Worm (Caenorhabditis elegans): ENCODE measurements around the gene ZK1307.2.

ZK1307.2 gene

ce11 chrII:9656210-9656755 lies 2.5 kb upstream of the ZK1307.2 start, which contains the start of gene gstk-1:
gstk-1 (plus strand) TSS chrII:9656705.
- no peak for TF ChIP-seq klf-2 (GFP tag; conservative IDR thresholded peaks at IDR 0.05)

ce11 chrII:9655530-9656139 lies 1.9 kb upstream of the ZK1307.2 start, which contains the start of gene ZK1307.1:
ZK1307.1 (minus strand) TSS chrII:9655580.
- no peak for TF ChIP-seq tab-1 (GFP tag; IDR thresholded peaks at IDR 0.05)
- TF ChIP-seq T22C8.4 (GFP tag; IDR thresholded peaks at IDR 0.05): no peak
- no peak for TF ChIP-seq ztf-23 (GFP tag; IDR thresholded peaks at IDR 0.05)
- no peak for TF ChIP-seq ztf-29 (GFP tag; IDR thresholded peaks at IDR 0.05)
- no peak for TF ChIP-seq flt-1 (GFP tag; IDR thresholded peaks at IDR 0.05)
- TF ChIP-seq klf-2 (GFP tag; conservative IDR thresholded peaks at IDR 0.05): no peak
- no peak for TF ChIP-seq med-1 (GFP tag; optimal IDR thresholded peaks at IDR 0.05; ENCODE audit: insufficient read depth)
- no peak for TF ChIP-seq ref-1 (GFP tag; conservative IDR thresholded peaks at IDR 0.05)
- TF ChIP-seq cog-1 (tag; optimal IDR thresholded peaks at IDR 0.05): no peak

DNA sequence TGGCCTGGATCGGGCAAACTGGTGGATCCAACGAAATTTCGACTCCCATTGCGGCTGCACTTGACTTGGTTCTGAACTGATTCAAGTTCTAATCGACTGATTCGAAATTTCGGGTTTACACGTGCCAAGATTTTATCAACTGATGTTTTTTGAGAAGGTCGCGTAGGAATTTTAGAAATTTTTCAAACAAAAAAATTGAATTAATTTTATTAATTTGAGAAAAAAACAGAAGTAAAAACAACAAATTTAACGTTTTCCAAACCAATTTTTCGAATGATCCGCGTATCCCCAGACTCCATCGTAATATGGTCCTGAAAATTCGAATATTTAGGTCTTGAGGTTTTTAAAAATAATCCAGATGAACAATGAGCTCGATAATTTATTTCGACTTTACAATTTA lies 833 bp downstream of the ZK1307.2 start, which contains the start of gene ZK1307.3:
Gene ZK1307.3 (minus strand): TSS at position 101 of the 400 bp plus-strand sequence.
- TF ChIP-seq klf-2 (GFP tag; conservative IDR thresholded peaks at IDR 0.05): no peak
- TF ChIP-seq ztf-29 (GFP tag; IDR thresholded peaks at IDR 0.05): no peak
- no peak for TF ChIP-seq cog-1 (tag; optimal IDR thresholded peaks at IDR 0.05)
- TF ChIP-seq ref-1 (GFP tag; conservative IDR thresholded peaks at IDR 0.05): no peak
- TF ChIP-seq ztf-23 (GFP tag; IDR thresholded peaks at IDR 0.05): no peak
- no peak for TF ChIP-seq med-1 (GFP tag; optimal IDR thresholded peaks at IDR 0.05; ENCODE audit: insufficient read depth)

DNA sequence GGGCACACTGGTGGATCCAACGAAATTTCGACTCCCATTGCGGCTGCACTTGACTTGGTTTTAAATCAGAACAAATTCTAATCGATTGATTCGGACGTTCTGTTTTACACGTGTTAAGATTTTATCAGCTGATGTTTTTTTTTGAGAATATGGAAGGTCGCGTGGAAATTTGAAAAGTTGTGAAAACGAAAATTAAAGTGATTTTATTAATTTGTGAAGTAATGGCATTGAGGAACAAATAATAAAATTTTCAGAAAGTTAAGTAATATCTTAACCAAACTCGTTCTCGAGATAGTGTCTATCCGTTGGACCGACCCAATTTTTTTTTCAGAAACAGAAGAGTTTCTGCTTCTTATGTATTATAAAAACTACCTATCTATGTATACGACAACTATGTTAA lies 2.1 kb downstream of the ZK1307.2 start, which contains the start of gene ZK1307.4:
Gene ZK1307.4 (minus strand): TSS at position 101 of the 400 bp plus-strand sequence.
- no peak for TF ChIP-seq ztf-23 (GFP tag; IDR thresholded peaks at IDR 0.05)
- TF ChIP-seq tab-1 (GFP tag; IDR thresholded peaks at IDR 0.05): no peak
- no peak for TF ChIP-seq ztf-29 (GFP tag; IDR thresholded peaks at IDR 0.05)
- no peak for TF ChIP-seq med-1 (GFP tag; optimal IDR thresholded peaks at IDR 0.05; ENCODE audit: insufficient read depth)
- TF ChIP-seq flt-1 (GFP tag; IDR thresholded peaks at IDR 0.05): no peak
- TF ChIP-seq T22C8.4 (GFP tag; IDR thresholded peaks at IDR 0.05): no peak
- TF ChIP-seq ref-1 (GFP tag; conservative IDR thresholded peaks at IDR 0.05): no peak
- TF ChIP-seq cog-1 (tag; optimal IDR thresholded peaks at IDR 0.05): no peak
- TF ChIP-seq klf-2 (GFP tag; conservative IDR thresholded peaks at IDR 0.05): no peak

- TF ChIP-seq cog-1 (tag; optimal IDR thresholded peaks at IDR 0.05) (no peak), tab-1 (GFP tag; IDR thresholded peaks at IDR 0.05) (no peak), klf-2 (GFP tag; conservative IDR thresholded peaks at IDR 0.05) (no peak), ztf-29 (GFP tag; IDR thresholded peaks at IDR 0.05) (no peak), T22C8.4 (GFP tag; IDR thresholded peaks at IDR 0.05) (no peak), med-1 (GFP tag; optimal IDR thresholded peaks at IDR 0.05; ENCODE audit: insufficient read depth) (no peak)
Observed at ce11 chrII:9649191-9649590, 4.6 kb downstream of the ZK1307.2 start, which contains the start of gene ZK1307.9. ZK1307.9 (plus strand) TSS chrII:9649491.

DNA sequence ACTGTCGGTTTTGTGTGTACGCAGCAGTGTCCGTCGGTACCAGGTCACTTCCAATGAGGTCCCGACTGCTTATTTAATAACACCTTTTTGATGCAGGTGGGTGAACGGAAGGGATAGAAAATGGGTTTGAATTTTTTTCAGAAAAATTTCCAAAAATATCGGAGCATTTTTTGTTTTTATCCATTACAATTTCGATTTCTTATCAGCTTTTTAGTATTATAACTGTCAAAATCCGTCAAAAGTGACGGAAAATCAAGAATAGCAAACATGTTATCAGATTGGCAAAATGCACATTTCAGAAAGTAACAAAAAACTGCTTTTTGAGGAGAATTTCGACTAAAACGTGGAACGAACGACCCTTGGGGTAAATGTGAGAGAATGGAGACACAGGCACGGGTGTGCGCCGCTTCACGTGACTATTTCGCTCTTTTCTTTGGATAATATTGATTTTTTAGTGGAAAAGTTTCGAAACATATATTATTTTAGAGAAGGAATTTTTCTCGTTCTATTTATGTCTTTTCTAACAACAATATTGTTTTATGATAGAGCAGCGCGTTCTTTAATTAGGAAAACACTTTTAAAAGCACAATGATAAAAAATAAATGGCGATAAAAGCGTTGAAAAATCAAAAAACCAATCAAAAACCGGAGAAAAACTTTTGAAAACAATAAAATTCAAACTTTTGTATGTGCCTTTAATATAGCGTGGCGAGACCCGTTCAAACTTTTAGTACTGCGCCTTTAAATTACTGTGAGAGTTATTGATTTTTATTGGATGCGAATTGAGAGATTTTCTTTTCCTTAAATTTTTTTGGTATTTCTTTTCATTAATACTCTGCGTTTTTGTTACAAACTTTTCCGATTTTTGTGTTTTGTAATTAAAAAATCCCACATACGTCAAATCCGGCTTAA lies 6.6 kb downstream of the ZK1307.2 start, which contains the start of gene sqv-8:
Gene sqv-8 (plus strand): TSS at position 51 of the 911 bp plus-strand sequence.
- TF ChIP-seq tab-1 (GFP tag; IDR thresholded peaks at IDR 0.05) (no peak), T22C8.4 (GFP tag; IDR thresholded peaks at IDR 0.05) (peak; percentile 35; the same call in 1 of the 2 replicates), flt-1 (GFP tag; IDR thresholded peaks at IDR 0.05) (no peak)

DNA sequence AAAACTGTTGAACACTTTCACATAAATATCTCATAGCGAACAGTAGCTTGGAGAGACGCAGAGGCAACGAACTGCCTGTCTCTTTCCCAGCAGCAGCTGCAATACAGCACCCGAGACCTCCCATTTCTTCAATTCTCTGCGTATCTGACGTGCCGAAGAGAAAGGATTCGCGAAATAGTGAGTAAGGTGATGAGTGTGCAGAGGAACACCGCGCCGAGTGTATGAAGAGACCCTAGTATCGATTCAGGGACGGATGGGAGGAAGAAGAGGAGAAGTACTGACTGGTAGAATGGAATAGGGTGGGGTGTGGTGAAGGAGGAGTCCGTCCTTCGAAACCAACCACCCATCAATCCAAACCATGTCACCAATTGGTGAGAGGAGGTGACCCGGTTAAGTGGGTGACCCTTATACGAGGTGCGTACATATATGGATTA lies 7.6 kb downstream of the ZK1307.2 start:
- peak; percentile 62; the same call in 1 of the 2 replicates for TF ChIP-seq ztf-23 (GFP tag; IDR thresholded peaks at IDR 0.05)
- TF ChIP-seq cog-1 (tag; optimal IDR thresholded peaks at IDR 0.05): peak; percentile 65
- TF ChIP-seq ztf-29 (GFP tag; IDR thresholded peaks at IDR 0.05): no peak
- peak; percentile 82 for TF ChIP-seq T22C8.4 (GFP tag; IDR thresholded peaks at IDR 0.05)
- no peak for TF ChIP-seq med-1 (GFP tag; optimal IDR thresholded peaks at IDR 0.05; ENCODE audit: insufficient read depth)
- peak; percentile 67; the same call in 1 of the 2 replicates for TF ChIP-seq flt-1 (GFP tag; IDR thresholded peaks at IDR 0.05)
- 0 out of 2 replicates have a peak, but pooled peaks have one; percentile 53 for TF ChIP-seq tab-1 (GFP tag; IDR thresholded peaks at IDR 0.05)
- no peak for TF ChIP-seq klf-2 (GFP tag; conservative IDR thresholded peaks at IDR 0.05)
- no peak for TF ChIP-seq ref-1 (GFP tag; conservative IDR thresholded peaks at IDR 0.05)

DNA sequence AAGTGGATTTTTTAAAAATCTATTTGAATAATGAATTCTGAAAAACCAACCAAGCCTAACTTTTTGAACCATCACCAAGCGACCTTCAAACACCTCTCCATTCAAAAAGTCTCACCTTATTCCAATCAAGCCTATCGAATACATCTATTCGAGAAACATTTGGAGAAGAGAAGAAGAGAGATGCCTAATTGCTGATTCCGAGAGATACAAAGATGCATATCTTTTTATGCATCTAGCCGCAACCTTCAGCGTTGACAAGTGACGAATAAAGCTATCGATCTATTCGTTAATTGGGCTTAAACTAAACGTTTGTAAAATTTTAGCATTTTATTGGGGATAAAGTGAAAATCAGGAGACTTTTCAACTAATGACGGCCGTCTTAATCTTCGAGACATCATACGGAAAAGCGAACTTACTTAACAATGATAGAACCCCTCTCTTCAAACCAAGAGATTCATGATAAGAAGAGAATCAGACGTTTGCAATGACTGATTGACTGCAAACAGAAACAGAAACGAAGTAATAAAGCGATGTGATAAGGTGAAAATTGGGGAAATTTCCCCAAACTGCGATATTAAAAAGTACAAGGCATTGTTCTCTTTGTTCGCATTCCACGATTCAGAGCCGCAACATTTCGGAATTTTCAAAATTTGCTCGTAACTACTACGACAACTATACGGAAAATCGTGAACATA lies 8.7 kb downstream of the ZK1307.2 start:
- TF ChIP-seq ztf-29 (GFP tag; IDR thresholded peaks at IDR 0.05) (peak; percentile 25; the same call in 1 of the 2 replicates), T22C8.4 (GFP tag; IDR thresholded peaks at IDR 0.05) (no peak)

- TF ChIP-seq ztf-23 (GFP tag; IDR thresholded peaks at IDR 0.05): no peak
- no peak for TF ChIP-seq ref-1 (GFP tag; conservative IDR thresholded peaks at IDR 0.05)
- no peak for TF ChIP-seq T22C8.4 (GFP tag; IDR thresholded peaks at IDR 0.05)
- TF ChIP-seq tab-1 (GFP tag; IDR thresholded peaks at IDR 0.05): no peak
- no peak for TF ChIP-seq cog-1 (tag; optimal IDR thresholded peaks at IDR 0.05)
- no peak for TF ChIP-seq med-1 (GFP tag; optimal IDR thresholded peaks at IDR 0.05; ENCODE audit: insufficient read depth)
- TF ChIP-seq klf-2 (GFP tag; conservative IDR thresholded peaks at IDR 0.05): no peak
- TF ChIP-seq flt-1 (GFP tag; IDR thresholded peaks at IDR 0.05): no peak
- no peak for TF ChIP-seq ztf-29 (GFP tag; IDR thresholded peaks at IDR 0.05)
Observed at ce11 chrII:9644438-9644837, 9.3 kb downstream of the ZK1307.2 start, which contains the start of gene fzr-1. fzr-1 (minus strand) TSS chrII:9644466.

All from whole organism, midembryonic.